Worm (Caenorhabditis elegans) whole organism, young adult: Measurements from ENCODE around the gene C27F2.9.
A peak's percentile ranks its signal among the peaks of the same experiment; 100 is the strongest.

Experiments used
- B0336.3 ChIP-seq: fragments of 200-800 bp; sonication (Bioruptor generic); IDR thresholded peaks from 2 replicates; pipeline ENCODE4 v1.3.6; 2022; ENCODE audit warnings: missing genetic modification characterization, missing compliant biosample characterization
- C06A6.2 ChIP-seq: fragments of 200-800 bp; sonication (Bioruptor generic); conservative IDR thresholded peaks from 2 replicates; pipeline ENCODE4 v1.3.6; 2022; ENCODE audit warnings: missing genetic modification characterization, missing compliant biosample characterization
- C17E4.6 ChIP-seq: fragments of 200-800 bp; sonication (Bioruptor generic); IDR thresholded peaks from 2 replicates; pipeline ENCODE4 v1.3.6; 2022; ENCODE audit warnings: missing genetic modification reagents, missing genetic modification characterization, missing compliant biosample characterization
- D2030.7 ChIP-seq: fragments of 200-800 bp; sonication (Bioruptor generic); IDR thresholded peaks from 2 replicates; pipeline ENCODE4 v1.3.6; 2022; ENCODE audit warnings: missing genetic modification reagents, missing genetic modification characterization, missing compliant biosample characterization
- F23B12.7 ChIP-seq: sonication (generic microtip); optimal IDR thresholded peaks from 2 replicates; lab custom pipeline; 2017; ENCODE audit warnings: missing genetic modification characterization, mild to moderate bottlenecking, missing compliant biosample characterization, antibody characterized with exemption, moderate library complexity; ENCODE audit not compliant: insufficient read depth
- F33H1.4 ChIP-seq: fragments of 200-800 bp; sonication (Bioruptor generic); IDR thresholded peaks from 2 replicates; pipeline ENCODE4 v1.3.6; 2022; ENCODE audit warnings: missing genetic modification reagents, missing genetic modification characterization, missing compliant biosample characterization
- F57A8.1 ChIP-seq: fragments of 200-800 bp; sonication (Bioruptor generic); optimal IDR thresholded peaks from 2 replicates; lab custom pipeline; 2018; ENCODE audit warnings: mild to moderate bottlenecking, missing genetic modification characterization, moderate library complexity, missing compliant biosample characterization
- K11D2.4 ChIP-seq: fragments of 200-800 bp; sonication (Bioruptor generic); IDR thresholded peaks from 2 replicates; pipeline ENCODE4 v1.3.6; 2022; ENCODE audit warnings: missing genetic modification reagents, missing genetic modification characterization, missing compliant biosample characterization
- K12H6.12 ChIP-seq: fragments of 200-800 bp; sonication (Bioruptor generic); optimal IDR thresholded peaks from 2 replicates; lab custom pipeline; 2018; ENCODE audit warnings: mild to moderate bottlenecking, missing genetic modification characterization, missing compliant biosample characterization
- akir-1 ChIP-seq: fragments of 200-800 bp; sonication (Bioruptor generic); optimal IDR thresholded peaks from 2 replicates; lab custom pipeline; 2018; ENCODE audit warnings: mild to moderate bottlenecking, missing genetic modification characterization, moderate library complexity, missing compliant biosample characterization
- ama-1 ChIP-seq, 3 experiments: fragments of 150-350 bp in 1 of 3; sonication (generic microtip) in 2 of 3; optimal IDR thresholded peaks; 2 replicates each; lab custom pipeline; 2014 to 2018; ENCODE audit warnings: missing biosample characterization in 2 of 3, missing genetic modification characterization in 2 of 3, missing genetic modification reagents in 2 of 3
- attf-5 ChIP-seq: fragments of 200-800 bp; sonication (Bioruptor generic); optimal IDR thresholded peaks from 2 replicates; lab custom pipeline; 2018; ENCODE audit warnings: mild to moderate bottlenecking, missing genetic modification characterization, missing compliant biosample characterization
- cebp-1 ChIP-seq, 2 experiments: fragments of 200-800 bp in 1 of 2; sonication (Bioruptor generic) in 1 of 2; sonication (generic microtip) in 1 of 2; IDR thresholded peaks in 1 of 2; optimal IDR thresholded peaks in 1 of 2; 2 replicates each; pipeline versions ENCODE4 v1.3.6 to Lab custom; 2017 to 2022; ENCODE audit warnings: missing compliant biosample characterization in 2 of 2, missing genetic modification characterization in 2 of 2, mild to moderate bottlenecking in 1 of 2, missing genetic modification reagents in 1 of 2, moderate library complexity in 1 of 2
- ceh-100 ChIP-seq: fragments of 200-800 bp; sonication (Bioruptor generic); IDR thresholded peaks from 2 replicates; pipeline ENCODE4 v1.3.6; 2022; ENCODE audit warnings: missing genetic modification reagents, missing genetic modification characterization, missing compliant biosample characterization
- ceh-27 ChIP-seq: fragments of 200-800 bp; sonication (Bioruptor generic); optimal IDR thresholded peaks from 2 replicates; lab custom pipeline; 2018; ENCODE audit warnings: mild to moderate bottlenecking, missing genetic modification characterization, moderate library complexity, missing compliant biosample characterization
- chd-7 ChIP-seq: sonication (generic microtip); optimal IDR thresholded peaks from 2 replicates; lab custom pipeline; 2016; ENCODE audit warnings: mild to moderate bottlenecking, missing genetic modification characterization, moderate library complexity, missing compliant biosample characterization
- die-1 ChIP-seq: sonication (generic microtip); optimal IDR thresholded peaks from 2 replicates; lab custom pipeline; 2016; ENCODE audit warnings: missing genotype, mild to moderate bottlenecking, missing genetic modification characterization, missing compliant biosample characterization
- efl-1 ChIP-seq: fragments of 150-350 bp; optimal IDR thresholded peaks from 2 replicates; lab custom pipeline; 2014; ENCODE audit warnings: missing biosample characterization, missing genetic modification reagents, missing genetic modification characterization
- egl-18 ChIP-seq: fragments of 200-800 bp; sonication (Bioruptor generic); IDR thresholded peaks from 2 replicates; pipeline ENCODE4 v1.3.6; 2022; ENCODE audit warnings: missing genetic modification reagents, missing genetic modification characterization, missing compliant biosample characterization
- egrh-3 ChIP-seq: fragments of 200-800 bp; sonication (Bioruptor generic); IDR thresholded peaks from 2 replicates; pipeline ENCODE4 v1.3.6; 2022; ENCODE audit warnings: missing genetic modification reagents, missing genetic modification characterization, missing compliant biosample characterization
- fkh-3 ChIP-seq: sonication (generic microtip); optimal IDR thresholded peaks from 2 replicates; lab custom pipeline; 2016; ENCODE audit warnings: mild to moderate bottlenecking, missing genetic modification characterization, missing compliant biosample characterization
- him-1 ChIP-seq: sonication (generic microtip); optimal IDR thresholded peaks from 2 replicates; lab custom pipeline; 2016; ENCODE audit warnings: missing genotype, missing genetic modification reagents, missing genetic modification characterization, missing compliant biosample characterization
- hmg-1.2 ChIP-seq: fragments of 200-800 bp; sonication (Bioruptor generic); IDR thresholded peaks from 2 replicates; pipeline ENCODE4 v1.3.6; 2022; ENCODE audit warnings: missing genetic modification reagents, missing genetic modification characterization, missing compliant biosample characterization
- lin-26 ChIP-seq: fragments of 200-800 bp; sonication (Bioruptor generic); IDR thresholded peaks from 2 replicates; pipeline ENCODE4 v1.3.6; 2022; ENCODE audit warnings: missing genetic modification reagents, missing genetic modification characterization, missing compliant biosample characterization
- madf-3 ChIP-seq: fragments of 200-800 bp; sonication (Bioruptor generic); IDR thresholded peaks from 2 replicates; pipeline ENCODE4 v1.3.6; 2022; ENCODE audit warnings: missing genetic modification reagents, missing genetic modification characterization, missing compliant biosample characterization
- madf-6 ChIP-seq: fragments of 200-800 bp; sonication (Bioruptor generic); IDR thresholded peaks from 2 replicates; pipeline ENCODE4 v1.3.6; 2022; ENCODE audit warnings: missing genetic modification reagents, missing genetic modification characterization, missing compliant biosample characterization
- nfya-2 ChIP-seq: fragments of 200-800 bp; sonication (Bioruptor generic); IDR thresholded peaks from 2 replicates; pipeline ENCODE4 v1.3.6; 2022; ENCODE audit warnings: missing genetic modification reagents, missing genetic modification characterization, missing compliant biosample characterization
- nfyb-1 ChIP-seq: fragments of 200-800 bp; sonication (Bioruptor generic); IDR thresholded peaks from 2 replicates; pipeline ENCODE4 v1.3.6; 2022; ENCODE audit warnings: missing genetic modification reagents, missing genetic modification characterization, missing compliant biosample characterization
- nhr-120 ChIP-seq: fragments of 200-800 bp; sonication (Bioruptor generic); IDR thresholded peaks from 2 replicates; pipeline ENCODE4 v1.3.6; 2022; ENCODE audit warnings: missing genetic modification characterization, missing compliant biosample characterization
- nhr-27 ChIP-seq: fragments of 200-800 bp; sonication (Bioruptor generic); optimal IDR thresholded peaks from 2 replicates; lab custom pipeline; 2018; ENCODE audit warnings: mild to moderate bottlenecking, missing genetic modification characterization, moderate library complexity, missing compliant biosample characterization
- pbrm-1 ChIP-seq: fragments of 200-800 bp; sonication (Bioruptor generic); IDR thresholded peaks from 2 replicates; pipeline ENCODE4 v1.3.6; 2022; ENCODE audit warnings: missing genetic modification reagents, missing genetic modification characterization, missing compliant biosample characterization
- rpc-1 ChIP-seq, 2 experiments: fragments of 150-350 bp in 1 of 2; sonication (generic microtip) in 1 of 2; optimal IDR thresholded peaks; 2 replicates each; lab custom pipeline; 2014 to 2018; ENCODE audit warnings: missing biosample characterization in 1 of 2, missing genetic modification characterization in 1 of 2, missing genetic modification reagents in 1 of 2, missing genotype in 1 of 2
- sdz-38 ChIP-seq: sonication (generic microtip); optimal IDR thresholded peaks from 2 replicates; lab custom pipeline; 2016; ENCODE audit warnings: missing genotype, missing genetic modification characterization, missing compliant biosample characterization
- snpc-1.3 ChIP-seq: sonication (generic microtip); optimal IDR thresholded peaks from 2 replicates; lab custom pipeline; 2017; ENCODE audit warnings: missing genetic modification characterization, mild to moderate bottlenecking, missing compliant biosample characterization, antibody characterized with exemption, moderate library complexity, missing genotype, missing genetic modification reagents; ENCODE audit not compliant: insufficient read depth
- unc-62 ChIP-seq: fragments of 150-350 bp; optimal IDR thresholded peaks from 2 replicates; lab custom pipeline; 2014; ENCODE audit warnings: missing biosample characterization, missing genetic modification reagents, missing genetic modification characterization
- zfh-2 ChIP-seq: fragments of 200-800 bp; sonication (Bioruptor generic); conservative IDR thresholded peaks from 2 replicates; pipeline ENCODE4 v1.3.6; 2022; ENCODE audit warnings: missing genetic modification reagents, missing genetic modification characterization, missing compliant biosample characterization
- ztf-28 ChIP-seq: fragments of 200-800 bp; sonication (Bioruptor generic); IDR thresholded peaks from 2 replicates; pipeline ENCODE4 v1.3.6; 2022; ENCODE audit warnings: missing genetic modification reagents, missing genetic modification characterization, missing compliant biosample characterization
- ztf-6 ChIP-seq: fragments of 200-800 bp; sonication (Bioruptor generic); IDR thresholded peaks from 2 replicates; pipeline ENCODE4 v1.3.6; 2022; ENCODE audit warnings: missing genetic modification reagents, missing genetic modification characterization, missing compliant biosample characterization

The C27F2.9 gene

ce11 chrIII:4951824-4952223, 11.0 kb downstream of the C27F2.9 start, which contains the start of gene flh-2 (continued):
- TF ChIP-seq rpc-1 (optimal IDR thresholded peaks at IDR 0.05; lab: Kevin White, UChicago), result no peak
- no peak for TF ChIP-seq rpc-1 (tag; optimal IDR thresholded peaks at IDR 0.05; lab: Kevin White, UChicago)

ce11 chrIII:4951210-4951609, 11.6 kb downstream of the C27F2.9 start:
- TF ChIP-seq lin-26 (GFP tag; lab: Robert Waterston, UW) (no peak), zfh-2 (peak; percentile 91), egrh-3 (peak; percentile 69; the same call in 1 of the 2 replicates)

ce11 chrIII:4950345-4950744, 12.5 kb downstream of the C27F2.9 start:
- peak; percentile 13 for TF ChIP-seq attf-5 (GFP tag; lab: Kevin White, UChicago)
- peak; percentile 29 for TF ChIP-seq K12H6.12 (tag; lab: Kevin White, UChicago)
- peak; percentile 88 for TF ChIP-seq zfh-2
- no peak for TF ChIP-seq akir-1 (GFP tag; lab: Kevin White, UChicago)
- TF ChIP-seq cebp-1 (GFP tag; IDR thresholded peaks at IDR 0.05; lab: Robert Waterston, UW), result no peak
- peak; percentile 37 for TF ChIP-seq cebp-1 (tag; optimal IDR thresholded peaks at IDR 0.05; lab: Kevin White, UChicago)
- no peak for TF ChIP-seq ztf-6 (GFP tag; lab: Robert Waterston, UW)
- TF ChIP-seq F23B12.7 (tag; lab: Kevin White, UChicago), result peak; percentile 13
- 0 out of 2 replicates have a peak, but pooled peaks have one; percentile 63 for TF ChIP-seq K11D2.4

- TF ChIP-seq chd-7 (tag; lab: Kevin White, UChicago), result no peak
- peak; percentile 63; the same call in 1 of the 2 replicates for TF ChIP-seq egrh-3
- peak; percentile 50; the same call in 1 of the 2 replicates for TF ChIP-seq madf-6 (GFP tag; lab: Robert Waterston, UW)
- TF ChIP-seq efl-1, result peak; percentile 48
- TF ChIP-seq C17E4.6 (GFP tag; lab: Robert Waterston, UW), result no peak
- peak; percentile 90 for TF ChIP-seq zfh-2
- peak; percentile 25; the same call in 1 of the 2 replicates for TF ChIP-seq D2030.7
- TF ChIP-seq hmg-1.2 (GFP tag; lab: Robert Waterston, UW), result peak; percentile 52; the same call in 1 of the 2 replicates
Measured at ce11 chrIII:4948631-4949030, 14.2 kb downstream of the C27F2.9 start.

ce11 chrIII:4947352-4947751, 15.5 kb downstream of the C27F2.9 start:
- TF ChIP-seq fkh-3 (tag; lab: Kevin White, UChicago) (peak; percentile 20), lin-26 (GFP tag; lab: Robert Waterston, UW) (peak; percentile 48; the same call in 1 of the 2 replicates), nfya-2 (GFP tag; lab: Robert Waterston, UW) (no peak), chd-7 (tag; lab: Kevin White, UChicago) (peak; percentile 56), pbrm-1 (GFP tag; lab: Robert Waterston, UW) (0 out of 2 replicates have a peak, but pooled peaks have one; percentile 35), F57A8.1 (GFP tag; lab: Kevin White, UChicago) (no peak), ztf-28 (0 out of 2 replicates have a peak, but pooled peaks have one; percentile 21), ama-1 (optimal IDR thresholded peaks at IDR 0.05; lab: Kevin White, UChicago) (no peak), ama-1 (GFP tag; optimal IDR thresholded peaks at IDR 0.05; lab: Kevin White, UChicago) (no peak), madf-6 (GFP tag; lab: Robert Waterston, UW) (peak; percentile 45), madf-3 (GFP tag; lab: Robert Waterston, UW) (no peak), nhr-120 (GFP tag; lab: Robert Waterston, UW) (no peak), die-1 (tag; lab: Kevin White, UChicago) (no peak), zfh-2 (peak; percentile 87), C06A6.2 (GFP tag; lab: Robert Waterston, UW) (no peak), ztf-6 (GFP tag; lab: Robert Waterston, UW) (peak; percentile 11; the same call in 1 of the 2 replicates), ceh-27 (no peak), nfyb-1 (no peak), ceh-100 (GFP tag; lab: Robert Waterston, UW) (peak; percentile 50), C17E4.6 (GFP tag; lab: Robert Waterston, UW) (0 out of 2 replicates have a peak, but pooled peaks have one; percentile 20), F33H1.4 (GFP tag; lab: Robert Waterston, UW) (0 out of 2 replicates have a peak, but pooled peaks have one; percentile 8), B0336.3 (GFP tag; lab: Robert Waterston, UW) (peak; percentile 56; the same call in 1 of the 2 replicates), nhr-27 (tag; lab: Kevin White, UChicago) (no peak), egl-18 (GFP tag; lab: Robert Waterston, UW) (no peak), unc-62 (no peak), sdz-38 (no peak), him-1 (tag; lab: Kevin White, UChicago) (peak; percentile 5), snpc-1.3 (no peak)
